Fruit fly (Drosophila melanogaster): ENCODE data around the gene CG5646.

DNA sequence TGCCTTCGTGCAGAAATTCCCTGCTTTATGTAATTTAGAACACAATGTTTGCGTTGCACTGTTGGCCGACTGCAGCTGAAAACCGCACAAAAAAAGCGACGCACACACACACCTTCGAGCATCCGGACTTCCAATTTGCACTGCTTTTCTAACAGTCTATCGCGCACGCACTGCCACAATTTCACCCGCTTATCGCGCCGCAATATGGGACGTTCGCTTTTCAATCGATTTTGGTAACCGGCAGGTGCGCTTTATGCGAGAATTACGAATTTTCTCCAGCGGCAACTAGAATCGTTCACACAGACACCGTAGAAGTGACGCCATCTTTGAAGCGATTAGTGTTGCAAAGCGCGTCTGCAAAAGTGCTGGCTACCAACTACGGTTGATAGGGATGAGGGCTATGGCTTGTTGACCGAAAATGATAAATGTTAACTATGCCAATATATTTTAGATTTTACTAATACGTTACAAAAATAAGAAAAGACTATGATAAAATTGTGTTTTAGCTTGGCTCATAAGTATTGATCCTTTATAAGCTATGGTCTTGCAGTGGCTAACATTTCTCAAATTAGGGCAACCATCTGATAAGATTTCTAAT is 20.9 kb upstream of the CG5646 start, which contains the start of gene wdb:
- no peak for TF ChIP-seq unpg (GFP tag; optimal IDR thresholded peaks at IDR 0.05)
- TF ChIP-seq CG12744 (GFP tag; optimal IDR thresholded peaks at IDR 0.05) = peak; percentile 56
- TF ChIP-seq tll (GFP tag; optimal IDR thresholded peaks at IDR 0.05) = no peak
- TF ChIP-seq sug (tag; optimal IDR thresholded peaks at IDR 0.05) = no peak
- no peak for TF ChIP-seq HLH3B (GFP tag; IDR thresholded peaks at IDR 0.05)
- peak; percentile 32 for TF ChIP-seq Sin3A (optimal IDR thresholded peaks at IDR 0.05)

Data from whole organism, embryonic.